Worm (Caenorhabditis elegans) whole organism, L4 larva: ENCODE measurements around the gene plpp-1.3.
A peak's percentile ranks its signal among the peaks of the same experiment; 100 is the strongest.

ENCODE experiments used
- F10B5.3 ChIP-seq: sonication (generic microtip); optimal IDR thresholded peaks from 2 replicates; lab custom pipeline; 2016; ENCODE audit warnings: mild to moderate bottlenecking, missing genetic modification characterization, missing compliant biosample characterization
- F44E2.7 ChIP-seq: fragments of 200-800 bp; sonication (Bioruptor generic); IDR thresholded peaks from 2 replicates; pipeline ENCODE4 v2.1.2; 2022; ENCODE audit warnings: missing genetic modification characterization, missing compliant biosample characterization
- T20F7.1 ChIP-seq: fragments of 200-800 bp; sonication (Bioruptor generic); optimal IDR thresholded peaks from 2 replicates; lab custom pipeline; 2018; ENCODE audit warnings: mild to moderate bottlenecking, missing genetic modification characterization, missing compliant biosample characterization
- Y48G9A.11 ChIP-seq: fragments of 200-800 bp; sonication (Bioruptor generic); IDR thresholded peaks from 2 replicates; pipeline ENCODE4 v1.3.6; 2022; ENCODE audit warnings: missing genetic modification reagents, missing genetic modification characterization, missing compliant biosample characterization
- aha-1 ChIP-seq: fragments of 150-350 bp; peaks from one replicate; lab custom pipeline; 2014; ENCODE audit warnings: missing biosample characterization, missing genetic modification characterization
- ama-1 ChIP-seq: fragments of 150-350 bp; optimal IDR thresholded peaks from 2 replicates; lab custom pipeline; 2014; ENCODE audit warnings: inconsistent platforms, mixed read lengths
- ceh-20 ChIP-seq: fragments of 200-800 bp; sonication (Bioruptor generic); IDR thresholded peaks from 2 replicates; pipeline ENCODE4 v1.3.6; 2022; ENCODE audit warnings: missing genetic modification reagents, missing genetic modification characterization, missing compliant biosample characterization
- ces-1 ChIP-seq: fragments of 150-350 bp; sonication (generic microtip); optimal IDR thresholded peaks from 4 replicates; lab custom pipeline; 2014; ENCODE audit warnings: missing biosample characterization, missing genetic modification reagents, missing genetic modification characterization
- cey-2 ChIP-seq: sonication (generic microtip); optimal IDR thresholded peaks from 3 replicates; lab custom pipeline; 2017; ENCODE audit warnings: missing genetic modification characterization, mild to moderate bottlenecking, missing compliant biosample characterization, antibody characterized with exemption, borderline replicate concordance; ENCODE audit not compliant: insufficient read depth
- daf-16 ChIP-seq, 3 experiments: sonication (generic microtip); optimal IDR thresholded peaks; 2 replicates each; lab custom pipeline; 2016 to 2017; ENCODE audit warnings: missing genetic modification characterization in 3 of 3, missing genetic modification reagents in 3 of 3, mild to moderate bottlenecking in 2 of 3, missing compliant biosample characterization in 2 of 3, missing biosample characterization in 1 of 3, moderate library complexity in 1 of 3
- daf-19 ChIP-seq: fragments of 200-800 bp; sonication (Bioruptor generic); conservative IDR thresholded peaks from 2 replicates; pipeline ENCODE4 v1.3.6; 2022; ENCODE audit warnings: missing genetic modification characterization, missing compliant biosample characterization
- dmd-6 ChIP-seq: fragments of 200-800 bp; sonication (Bioruptor generic); IDR thresholded peaks from 2 replicates; pipeline ENCODE4 v1.3.6; 2022; ENCODE audit warnings: missing genetic modification reagents, missing genetic modification characterization, missing compliant biosample characterization
- dve-1 ChIP-seq: sonication (generic microtip); optimal IDR thresholded peaks from 2 replicates; lab custom pipeline; 2017; ENCODE audit warnings: antibody characterized with exemption, mild to moderate bottlenecking, missing genetic modification characterization, missing compliant biosample characterization; ENCODE audit not compliant: insufficient read depth
- egl-43 ChIP-seq: fragments of 200-800 bp; sonication (Bioruptor generic); IDR thresholded peaks from 2 replicates; pipeline ENCODE4 v1.3.6; 2022; ENCODE audit warnings: missing genetic modification reagents, missing genetic modification characterization, missing compliant biosample characterization
- hif-1 ChIP-seq, 2 experiments: sonication (generic microtip); optimal IDR thresholded peaks; 2 replicates each; lab custom pipeline; 2016 to 2017; ENCODE audit warnings: missing compliant biosample characterization in 2 of 2, missing genetic modification characterization in 2 of 2, missing genetic modification reagents in 2 of 2, missing genotype in 2 of 2, mild to moderate bottlenecking in 1 of 2
- hlh-11 ChIP-seq: fragments of 200-800 bp; sonication (Bioruptor generic); optimal IDR thresholded peaks from 2 replicates; lab custom pipeline; 2018; ENCODE audit warnings: mild to moderate bottlenecking, missing genetic modification characterization, missing compliant biosample characterization
- hlh-30 ChIP-seq: sonication (generic microtip); optimal IDR thresholded peaks from 2 replicates; lab custom pipeline; 2017; ENCODE audit warnings: antibody characterized with exemption, mild to moderate bottlenecking, missing genetic modification characterization, missing compliant biosample characterization; ENCODE audit not compliant: insufficient read depth
- hmg-1.1 ChIP-seq: fragments of 200-800 bp; sonication (Bioruptor generic); IDR thresholded peaks from 2 replicates; pipeline ENCODE4 v1.3.6; 2022; ENCODE audit warnings: missing genetic modification reagents, missing genetic modification characterization, missing compliant biosample characterization
- jun-1 ChIP-seq: fragments of 150-350 bp; optimal IDR thresholded peaks from 2 replicates; lab custom pipeline; 2014; ENCODE audit warnings: missing biosample characterization, missing genetic modification reagents, missing genetic modification characterization
- lin-1 ChIP-seq: fragments of 200-800 bp; sonication (Bioruptor generic); IDR thresholded peaks from 2 replicates; pipeline ENCODE4 v1.3.6; 2022; ENCODE audit warnings: missing genetic modification reagents, missing genetic modification characterization, missing compliant biosample characterization
- lir-3 ChIP-seq: sonication (generic microtip); optimal IDR thresholded peaks from 2 replicates; lab custom pipeline; 2016; ENCODE audit warnings: mild to moderate bottlenecking, missing genetic modification characterization, missing compliant biosample characterization
- lsy-2 ChIP-seq, 2 experiments: fragments of 150-350 bp in 1 of 2; sonication (generic microtip) in 1 of 2; optimal IDR thresholded peaks; 2 replicates each; lab custom pipeline; 2014 to 2017; ENCODE audit warnings: missing biosample characterization in 2 of 2, missing genetic modification characterization in 2 of 2
- madf-5 ChIP-seq, 2 experiments: fragments of 200-800 bp; sonication (Bioruptor generic); IDR thresholded peaks; 2 replicates each; pipeline ENCODE4 v1.3.6; 2022; ENCODE audit warnings: missing compliant biosample characterization in 2 of 2, missing genetic modification characterization in 2 of 2
- mdl-1 ChIP-seq, 2 experiments: fragments of 150-350 bp in 1 of 2; sonication (generic microtip) in 1 of 2; optimal IDR thresholded peaks; 2 replicates each; lab custom pipeline; 2014 to 2017; ENCODE audit warnings: missing biosample characterization in 2 of 2, missing genetic modification characterization in 2 of 2
- mep-1 ChIP-seq: fragments of 150-350 bp; sonication (generic microtip); optimal IDR thresholded peaks from 3 replicates; lab custom pipeline; 2014; ENCODE audit warnings: missing biosample characterization, missing genetic modification characterization
- nhr-102 ChIP-seq: sonication (generic microtip); optimal IDR thresholded peaks from 2 replicates; lab custom pipeline; 2016; ENCODE audit warnings: mild to moderate bottlenecking, missing genetic modification characterization, moderate library complexity, missing compliant biosample characterization
- nhr-25 ChIP-seq: sonication (generic microtip); optimal IDR thresholded peaks from 2 replicates; lab custom pipeline; 2017; ENCODE audit warnings: missing genetic modification characterization, mild to moderate bottlenecking, missing compliant biosample characterization, antibody characterized with exemption, moderate library complexity, borderline replicate concordance; ENCODE audit not compliant: insufficient read depth
- nhr-28 ChIP-seq: fragments of 150-350 bp; optimal IDR thresholded peaks from 2 replicates; lab custom pipeline; 2014; ENCODE audit warnings: missing biosample characterization, missing genetic modification characterization
- nhr-41 ChIP-seq: fragments of 200-800 bp; sonication (Bioruptor generic); IDR thresholded peaks from 2 replicates; pipeline ENCODE4 v1.3.6; 2022; ENCODE audit warnings: missing genetic modification reagents, missing genetic modification characterization, missing compliant biosample characterization
- nhr-48 ChIP-seq: sonication (generic microtip); optimal IDR thresholded peaks from 2 replicates; lab custom pipeline; 2016; ENCODE audit warnings: mild to moderate bottlenecking, missing genetic modification characterization, missing compliant biosample characterization
- pha-4 ChIP-seq, 2 experiments: fragments of 150-350 bp in 1 of 2; fragments of 200-800 bp in 1 of 2; sonication (Bioruptor generic) in 1 of 2; IDR thresholded peaks in 1 of 2; optimal IDR thresholded peaks in 1 of 2; 2 replicates each; pipeline versions ENCODE4 v1.3.6 to Lab custom; 2014 to 2022; ENCODE audit warnings: missing genetic modification characterization in 2 of 2, missing genetic modification reagents in 2 of 2, missing biosample characterization in 1 of 2, missing compliant biosample characterization in 1 of 2
- php-3 ChIP-seq: fragments of 200-800 bp; sonication (Bioruptor generic); IDR thresholded peaks from 2 replicates; pipeline ENCODE4 v1.3.6; 2022; ENCODE audit warnings: missing genetic modification reagents, missing genetic modification characterization, missing compliant biosample characterization
- pqm-1 ChIP-seq: sonication (generic microtip); optimal IDR thresholded peaks from 2 replicates; lab custom pipeline; 2017; ENCODE audit warnings: missing biosample characterization, missing genetic modification characterization
- saeg-2 ChIP-seq: fragments of 200-800 bp; sonication (Bioruptor generic); IDR thresholded peaks from 2 replicates; pipeline ENCODE4 v1.3.6; 2022; ENCODE audit warnings: missing genetic modification reagents, missing genetic modification characterization, missing compliant biosample characterization
- snpc-1.2 ChIP-seq: fragments of 200-800 bp; sonication (Bioruptor generic); IDR thresholded peaks from 2 replicates; pipeline ENCODE4 v1.3.6; 2022; ENCODE audit warnings: missing genetic modification reagents, missing genetic modification characterization, missing compliant biosample characterization
- unc-62 ChIP-seq, 3 experiments: fragments of 150-350 bp in 1 of 3; sonication (generic microtip); optimal IDR thresholded peaks in 2 of 3; peaks in 1 of 3; 1 replicate in 1 of 3; 2 replicates in 2 of 3; lab custom pipeline; 2014 to 2017; ENCODE audit warnings: missing biosample characterization in 3 of 3, missing genetic modification characterization in 3 of 3, missing genetic modification reagents in 3 of 3, missing genotype in 1 of 3
- ztf-7 ChIP-seq: fragments of 150-350 bp; optimal IDR thresholded peaks from 2 replicates; lab custom pipeline; 2014; ENCODE audit warnings: missing biosample characterization, missing genetic modification characterization

The plpp-1.3 gene

ce11 chrX:10689729-10690128 lies 5.4 kb upstream of the plpp-1.3 start:
- TF ChIP-seq aha-1 (tag; lab: Kevin White, UChicago) (peak; percentile 34), mdl-1 (tag; optimal IDR thresholded peaks at IDR 0.05; lab: Kevin White, UChicago) (no peak), dve-1 (tag; lab: Kevin White, UChicago) (peak; percentile 59), pqm-1 (tag; lab: Kevin White, UChicago) (no peak), T20F7.1 (GFP tag; lab: Kevin White, UChicago) (no peak), egl-43 (GFP tag; lab: Robert Waterston, UW) (no peak), dmd-6 (GFP tag; lab: Robert Waterston, UW) (peak; percentile 47; the same call in 1 of the 2 replicates), ztf-7 (tag; lab: Kevin White, UChicago) (no peak), nhr-28 (peak; percentile 76), lsy-2 (tag; optimal IDR thresholded peaks at IDR 0.05; lab: Kevin White, UChicago) (peak in 1 of 2 experiments; percentile 31), hlh-11 (tag; lab: Kevin White, UChicago) (peak; percentile 61), nhr-48 (peak; percentile 6), F44E2.7 (GFP tag; lab: Robert Waterston, UW) (no peak), hlh-30 (tag; lab: Kevin White, UChicago) (peak; percentile 56), cey-2 (tag; lab: Kevin White, UChicago) (peak; percentile 3)

ce11 chrX:10691232-10691631 lies 3.9 kb upstream of the plpp-1.3 start:
- TF ChIP-seq saeg-2 (GFP tag; lab: Robert Waterston, UW) (no peak), nhr-28 (peak; percentile 74), hif-1 (tag; optimal IDR thresholded peaks at IDR 0.05; lab: Kevin White, UChicago) (peak in 1 of 2 experiments; percentile 2), aha-1 (tag; lab: Kevin White, UChicago) (peak; percentile 84), mep-1 (tag; lab: Kevin White, UChicago) (peak; percentile 25), F10B5.3 (no peak), pha-4 (GFP tag; IDR thresholded peaks at IDR 0.05; lab: Robert Waterston, UW) (no peak), pha-4 (tag; optimal IDR thresholded peaks at IDR 0.05; lab: Kevin White, UChicago) (no peak), hlh-11 (tag; lab: Kevin White, UChicago) (peak; percentile 44), lir-3 (tag; lab: Kevin White, UChicago) (no peak), ceh-20 (no peak), nhr-25 (tag; lab: Kevin White, UChicago) (peak; percentile 25), ama-1 (peak; percentile 11)

- TF ChIP-seq unc-62 (GFP tag; optimal IDR thresholded peaks at IDR 0.05 in 1 of 2; lab: Kevin White, UChicago) = peak in 1 of 2 experiments; percentile 43
- no peak for TF ChIP-seq unc-62 (tag; optimal IDR thresholded peaks at IDR 0.05; lab: Kevin White, UChicago)
- no peak for TF ChIP-seq nhr-25 (tag; lab: Kevin White, UChicago)
These were observed 3.5 kb upstream of the plpp-1.3 start, which contains the start of gene yap-1 for ce11 chrX:10691643-10692042. Gene yap-1, plus strand, starts transcription at chrX:10691943.

- TF ChIP-seq ces-1 (GFP tag; lab: Kevin White, UChicago) (no peak), mdl-1 (tag; optimal IDR thresholded peaks at IDR 0.05; lab: Kevin White, UChicago) (no peak)
These were observed 3.1 kb upstream of the plpp-1.3 start for ce11 chrX:10692057-10692456.

ce11 chrX:10694248-10694647 lies 864 bp upstream of the plpp-1.3 start:
- TF ChIP-seq snpc-1.2 = no peak
- TF ChIP-seq nhr-28 = peak; percentile 55
- no peak for TF ChIP-seq madf-5 (GFP tag; IDR thresholded peaks at IDR 0.05; lab: Robert Waterston, UW)
- 0 out of 2 replicates have a peak, but pooled peaks have one; percentile 21 for TF ChIP-seq lin-1 (GFP tag; lab: Robert Waterston, UW)
- TF ChIP-seq daf-16 (GFP tag; optimal IDR thresholded peaks at IDR 0.05; lab: Kevin White, UChicago) = no peak
- TF ChIP-seq daf-16 (tag; optimal IDR thresholded peaks at IDR 0.05; lab: Kevin White, UChicago) = peak; percentile 23
- TF ChIP-seq nhr-41 (GFP tag; lab: Robert Waterston, UW) = no peak
- 0 out of 2 replicates have a peak, but pooled peaks have one; percentile 6 for TF ChIP-seq php-3
- no peak for TF ChIP-seq nhr-102 (tag; lab: Kevin White, UChicago)
- TF ChIP-seq jun-1 (tag; lab: Kevin White, UChicago) = no peak
- TF ChIP-seq pqm-1 (tag; lab: Kevin White, UChicago) = peak; percentile 32
- TF ChIP-seq dve-1 (tag; lab: Kevin White, UChicago) = peak; percentile 68
- no peak for TF ChIP-seq Y48G9A.11
- TF ChIP-seq unc-62 (GFP tag; optimal IDR thresholded peaks at IDR 0.05 in 1 of 2; lab: Kevin White, UChicago) = peak in 1 of 2 experiments; percentile 44
- TF ChIP-seq unc-62 (tag; optimal IDR thresholded peaks at IDR 0.05; lab: Kevin White, UChicago) = no peak
- peak; percentile 32 for TF ChIP-seq dmd-6 (GFP tag; lab: Robert Waterston, UW)
- TF ChIP-seq hmg-1.1 (GFP tag; lab: Robert Waterston, UW) = no peak
- TF ChIP-seq daf-19 (GFP tag; lab: Robert Waterston, UW) = no peak
- peak; percentile 40 for TF ChIP-seq hlh-11 (tag; lab: Kevin White, UChicago)
- peak; percentile 43 for TF ChIP-seq hlh-30 (tag; lab: Kevin White, UChicago)
